Worm (Caenorhabditis elegans): ENCODE results near the gene srh-199.

DNA sequence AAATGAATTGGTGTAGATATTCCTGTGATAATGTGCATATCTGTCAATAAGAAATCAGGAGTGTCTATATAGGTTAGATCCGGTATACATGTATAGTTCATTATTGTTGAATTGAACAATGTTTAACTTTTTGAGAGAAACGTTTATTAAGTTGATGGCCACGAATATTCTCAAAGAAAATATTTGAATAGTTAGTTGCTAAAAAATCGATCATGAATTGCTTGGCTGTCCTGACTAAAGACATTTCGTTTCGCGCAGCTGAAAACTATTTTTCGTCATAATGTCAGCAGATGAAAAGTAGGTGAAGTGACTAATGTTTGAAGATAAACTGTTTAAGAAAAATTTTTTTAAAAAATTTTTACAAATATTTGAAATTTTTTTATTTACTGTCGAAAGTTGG is at the start of gene srh-199:
- no peak for TF ChIP-seq F39B2.1 (GFP tag; IDR thresholded peaks at IDR 0.05)
- TF ChIP-seq snpc-1.1 (tag; optimal IDR thresholded peaks at IDR 0.05; ENCODE audit: insufficient read depth) = no peak
- TF ChIP-seq hsf-1 (GFP tag; IDR thresholded peaks at IDR 0.05) = no peak
- no peak for TF ChIP-seq lag-1 (GFP tag; IDR thresholded peaks at IDR 0.05)
- no peak for TF ChIP-seq mel-28 (tag; optimal IDR thresholded peaks at IDR 0.05; ENCODE audit: borderline replicate concordance)
- no peak for TF ChIP-seq ztf-3 (GFP tag; optimal IDR thresholded peaks at IDR 0.05)
- no peak for TF ChIP-seq sea-2 (GFP tag; IDR thresholded peaks at IDR 0.05)
- TF ChIP-seq him-1 (tag; optimal IDR thresholded peaks at IDR 0.05) = no peak
- TF ChIP-seq ztf-22 (GFP tag; optimal IDR thresholded peaks at IDR 0.05) = no peak

Data from whole organism, young adult.